Worm (Caenorhabditis elegans): ENCODE data around the gene tut-2.

ce11 chrV:10683458-10683857 lies 25.4 kb downstream of the tut-2 start:
- no peak for TF ChIP-seq lsy-2 (tag; optimal IDR thresholded peaks at IDR 0.05)
- TF ChIP-seq nhr-6 (tag; optimal IDR thresholded peaks at IDR 0.05): no peak
- no peak for TF ChIP-seq peb-1 (tag; optimal IDR thresholded peaks at IDR 0.05)
- no peak for TF ChIP-seq fos-1 (tag; optimal IDR thresholded peaks at IDR 0.05)
- TF ChIP-seq lin-39 (tag; optimal IDR thresholded peaks at IDR 0.05): no peak
- TF ChIP-seq Y55F3AM.14 (GFP tag; optimal IDR thresholded peaks at IDR 0.05): no peak
- no peak for TF ChIP-seq nhr-11 (tag; optimal IDR thresholded peaks at IDR 0.05)
- no peak for TF ChIP-seq aly-2 (tag; optimal IDR thresholded peaks at IDR 0.05)
- TF ChIP-seq nhr-21 (tag; optimal IDR thresholded peaks at IDR 0.05): no peak
- no peak for TF ChIP-seq elt-1 (tag; optimal IDR thresholded peaks at IDR 0.05)
- no peak for TF ChIP-seq ztf-11 (tag; optimal IDR thresholded peaks at IDR 0.05)
- TF ChIP-seq unc-62 (GFP tag; optimal IDR thresholded peaks at IDR 0.05): no peak
- TF ChIP-seq ceh-82 (tag; optimal IDR thresholded peaks at IDR 0.05): no peak
- TF ChIP-seq skn-1 (tag; optimal IDR thresholded peaks at IDR 0.05): no peak
